Worm (Caenorhabditis elegans): ENCODE measurements around the gene madf-11.

DNA sequence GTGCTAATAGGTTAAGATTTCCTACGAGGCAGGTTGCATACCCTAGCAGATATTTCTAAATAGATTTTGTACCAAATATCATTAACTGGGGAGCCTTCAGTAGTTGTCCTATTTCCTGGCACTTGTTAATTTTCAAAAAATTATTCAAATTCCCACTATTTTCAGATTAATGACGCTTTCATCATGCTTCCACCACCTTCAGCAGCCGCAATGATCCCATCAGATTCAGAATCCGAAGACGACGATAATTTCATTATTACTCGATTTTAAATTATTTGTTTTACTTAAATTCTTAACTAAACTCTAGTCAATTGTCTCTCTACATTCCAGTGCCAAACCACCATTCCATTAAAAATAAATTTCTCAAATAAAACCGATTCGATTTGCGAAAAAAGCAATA, 52.4 kb downstream of the madf-11 start:
- TF ChIP-seq tbx-2 (tag; optimal IDR thresholded peaks at IDR 0.05): no peak
- no peak for TF ChIP-seq ZK546.5 (tag; optimal IDR thresholded peaks at IDR 0.05)
- TF ChIP-seq nhr-23 (tag; optimal IDR thresholded peaks at IDR 0.05): no peak
- TF ChIP-seq ama-1 (optimal IDR thresholded peaks at IDR 0.05): peak; percentile 96
- TF ChIP-seq skn-1 (tag; optimal IDR thresholded peaks at IDR 0.05): no peak
